Worm (Caenorhabditis elegans) whole organism, mixed stage, embryonic: ENCODE measurements around the gene srsx-6.

ENCODE experiments used
- M03D4.4 ChIP-seq: sonication (generic microtip); optimal IDR thresholded peaks from 2 replicates; lab custom pipeline; 2017; ENCODE audit warnings: mild to moderate bottlenecking, missing genetic modification characterization, missing compliant biosample characterization
- bed-3 ChIP-seq: fragments of 200-800 bp; sonication (Bioruptor generic); optimal IDR thresholded peaks from 3 replicates; lab custom pipeline; 2018; ENCODE audit warnings: mild to moderate bottlenecking, missing genetic modification characterization, moderate library complexity, missing compliant biosample characterization
- blmp-1 ChIP-seq: fragments of 150-350 bp; optimal IDR thresholded peaks from 2 replicates; lab custom pipeline; 2014; ENCODE audit warnings: missing biosample characterization, missing genetic modification characterization
- ceh-43 ChIP-seq: fragments of 200-800 bp; sonication (Bioruptor generic); optimal IDR thresholded peaks from 2 replicates; lab custom pipeline; 2018; ENCODE audit warnings: mild to moderate bottlenecking, missing genetic modification characterization, moderate library complexity, missing compliant biosample characterization
- ceh-83 ChIP-seq: fragments of 200-800 bp; sonication (Bioruptor generic); optimal IDR thresholded peaks from 2 replicates; lab custom pipeline; 2018; ENCODE audit warnings: mild to moderate bottlenecking, missing genetic modification characterization, missing compliant biosample characterization
- ces-1 ChIP-seq: fragments of 150-350 bp; optimal IDR thresholded peaks from 2 replicates; lab custom pipeline; 2014; ENCODE audit warnings: missing biosample characterization, missing genetic modification reagents, missing genetic modification characterization
- cnd-1 ChIP-seq: fragments of 200-800 bp; sonication (Bioruptor generic); optimal IDR thresholded peaks from 2 replicates; lab custom pipeline; 2018; ENCODE audit warnings: mild to moderate bottlenecking, missing genetic modification characterization, missing compliant biosample characterization
- drap-1 ChIP-seq: fragments of 200-800 bp; sonication (Bioruptor generic); optimal IDR thresholded peaks from 3 replicates; lab custom pipeline; 2018; ENCODE audit warnings: mild to moderate bottlenecking, missing genetic modification characterization, missing compliant biosample characterization
- elt-1 ChIP-seq: sonication (generic microtip); optimal IDR thresholded peaks from 2 replicates; lab custom pipeline; 2017; ENCODE audit warnings: missing genetic modification characterization, mild to moderate bottlenecking, missing compliant biosample characterization, antibody characterized with exemption, moderate library complexity, borderline replicate concordance; ENCODE audit not compliant: insufficient read depth
- elt-3 ChIP-seq: fragments of 150-350 bp; optimal IDR thresholded peaks from 2 replicates; lab custom pipeline; 2014; ENCODE audit warnings: missing biosample characterization, missing genetic modification characterization
- ham-2 ChIP-seq: fragments of 200-800 bp; sonication (Bioruptor generic); optimal IDR thresholded peaks from 2 replicates; lab custom pipeline; 2018; ENCODE audit warnings: mild to moderate bottlenecking, missing genetic modification characterization, missing compliant biosample characterization
- lin-13 ChIP-seq: fragments of 150-350 bp; optimal IDR thresholded peaks from 2 replicates; lab custom pipeline; 2014; ENCODE audit warnings: missing biosample characterization, missing genetic modification characterization
- lin-32 ChIP-seq: fragments of 200-800 bp; sonication (Bioruptor generic); optimal IDR thresholded peaks from 2 replicates; lab custom pipeline; 2018; ENCODE audit warnings: mild to moderate bottlenecking, missing genetic modification characterization, missing compliant biosample characterization
- lsy-2 ChIP-seq: fragments of 150-350 bp; optimal IDR thresholded peaks from 2 replicates; lab custom pipeline; 2014; ENCODE audit warnings: missing biosample characterization, missing genetic modification characterization
- mab-5 ChIP-seq: fragments of 150-350 bp; optimal IDR thresholded peaks from 2 replicates; lab custom pipeline; 2014; ENCODE audit warnings: missing biosample characterization, missing genetic modification characterization
- mls-2 ChIP-seq: sonication (generic microtip); optimal IDR thresholded peaks from 2 replicates; lab custom pipeline; 2016; ENCODE audit warnings: mild to moderate bottlenecking, missing genetic modification characterization, moderate library complexity, missing compliant biosample characterization
- nhr-12 ChIP-seq: fragments of 150-350 bp; optimal IDR thresholded peaks from 2 replicates; lab custom pipeline; 2014; ENCODE audit warnings: missing biosample characterization, missing genetic modification characterization
- nhr-237 ChIP-seq: fragments of 150-350 bp; optimal IDR thresholded peaks from 2 replicates; lab custom pipeline; 2014; ENCODE audit warnings: missing biosample characterization, missing genetic modification characterization
- nhr-28 ChIP-seq: fragments of 150-350 bp; optimal IDR thresholded peaks from 2 replicates; lab custom pipeline; 2014; ENCODE audit warnings: missing biosample characterization, missing genetic modification characterization
- nhr-76 ChIP-seq: sonication (generic microtip); optimal IDR thresholded peaks from 2 replicates; lab custom pipeline; 2017; ENCODE audit warnings: missing biosample characterization, missing genetic modification characterization
- sem-2 ChIP-seq: fragments of 200-800 bp; sonication (Bioruptor generic); optimal IDR thresholded peaks from 2 replicates; lab custom pipeline; 2018; ENCODE audit warnings: mild to moderate bottlenecking, missing genetic modification characterization, missing compliant biosample characterization
- snpc-4 ChIP-seq: fragments of 150-350 bp; optimal IDR thresholded peaks from 2 replicates; lab custom pipeline; 2014; ENCODE audit warnings: missing biosample characterization, missing genetic modification characterization
- sptf-1 ChIP-seq: sonication (generic microtip); optimal IDR thresholded peaks from 2 replicates; lab custom pipeline; 2017; ENCODE audit warnings: mild to moderate bottlenecking, missing genetic modification characterization, moderate library complexity, missing compliant biosample characterization
- tbx-8 ChIP-seq: fragments of 200-800 bp; sonication (Bioruptor generic); optimal IDR thresholded peaks from 2 replicates; lab custom pipeline; 2018; ENCODE audit warnings: mild to moderate bottlenecking, missing genetic modification characterization, moderate library complexity, missing compliant biosample characterization
- unc-120 ChIP-seq: sonication (generic microtip); optimal IDR thresholded peaks from 2 replicates; lab custom pipeline; 2017; ENCODE audit warnings: missing genetic modification characterization, missing compliant biosample characterization; ENCODE audit not compliant: poor library complexity, severe bottlenecking
- unc-39 ChIP-seq: fragments of 150-350 bp; optimal IDR thresholded peaks from 2 replicates; lab custom pipeline; 2014; ENCODE audit warnings: missing biosample characterization, missing genetic modification characterization
- unc-62 ChIP-seq: fragments of 150-350 bp; optimal IDR thresholded peaks from 2 replicates; lab custom pipeline; 2014; ENCODE audit warnings: missing biosample characterization, missing genetic modification reagents, missing genetic modification characterization
- zip-8 ChIP-seq: fragments of 150-350 bp; optimal IDR thresholded peaks from 2 replicates; lab custom pipeline; 2014; ENCODE audit warnings: missing biosample characterization, missing genetic modification characterization
- ztf-11 ChIP-seq: fragments of 150-350 bp; optimal IDR thresholded peaks from 2 replicates; lab custom pipeline; 2014; ENCODE audit warnings: missing biosample characterization, missing genetic modification characterization

The srsx-6 gene

DNA sequence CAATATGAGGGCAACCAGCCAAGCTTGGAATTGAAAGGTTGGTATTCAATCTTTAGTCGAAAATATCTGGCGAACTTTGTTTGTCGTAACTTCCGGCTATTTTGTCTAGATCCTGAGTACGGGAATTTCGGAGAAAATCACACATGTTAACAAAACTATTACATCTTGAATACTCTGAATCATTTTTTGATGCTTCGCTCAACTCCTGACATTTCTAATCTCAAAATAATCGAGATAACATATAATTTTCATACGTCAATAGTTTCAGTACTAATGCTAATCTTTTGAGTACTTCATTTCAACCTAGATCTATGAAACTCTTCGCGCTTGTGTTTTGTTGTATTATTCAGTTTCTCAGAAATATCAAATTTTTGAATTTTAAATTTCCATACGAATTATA is 25.7 kb upstream of the srsx-6 start:
- no peak for TF ChIP-seq snpc-4 (tag; lab: Kevin White, UChicago)
- no peak for TF ChIP-seq mab-5 (tag; lab: Kevin White, UChicago)
- no peak for TF ChIP-seq nhr-28
- TF ChIP-seq elt-1 (tag; lab: Kevin White, UChicago), result no peak
- no peak for TF ChIP-seq nhr-76 (tag; lab: Kevin White, UChicago)

DNA sequence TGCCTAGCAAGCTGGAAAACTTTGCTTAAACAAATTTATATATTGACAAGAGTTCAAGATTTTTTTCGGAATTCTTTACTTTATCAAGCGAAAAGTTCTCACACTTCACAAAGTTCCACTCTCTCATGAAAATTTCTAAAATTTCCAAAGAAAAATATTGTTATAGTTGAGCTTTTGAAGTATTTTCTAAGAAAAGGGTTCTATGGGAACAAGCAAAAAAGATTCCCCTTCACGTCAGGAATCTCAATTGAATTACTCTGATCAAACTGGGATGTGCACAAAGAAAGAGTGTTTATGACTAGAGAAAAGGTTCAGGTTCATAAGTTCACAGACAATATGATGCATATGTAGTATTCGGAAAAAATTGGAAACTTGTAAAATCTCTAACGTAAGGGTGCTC is 22.5 kb upstream of the srsx-6 start:
- TF ChIP-seq M03D4.4 (tag; lab: Kevin White, UChicago), result no peak
- no peak for TF ChIP-seq zip-8 (tag; lab: Kevin White, UChicago)
- TF ChIP-seq sem-2 (GFP tag; lab: Kevin White, UChicago), result no peak
- TF ChIP-seq elt-3, result no peak
- no peak for TF ChIP-seq tbx-8 (GFP tag; lab: Kevin White, UChicago)
- TF ChIP-seq snpc-4 (tag; lab: Kevin White, UChicago), result no peak
- no peak for TF ChIP-seq lin-13 (tag; lab: Kevin White, UChicago)
- TF ChIP-seq lsy-2, result no peak
- TF ChIP-seq bed-3 (GFP tag; lab: Kevin White, UChicago), result no peak
- no peak for TF ChIP-seq unc-120 (tag; lab: Kevin White, UChicago)
- TF ChIP-seq lin-32 (GFP tag; lab: Kevin White, UChicago), result no peak
- no peak for TF ChIP-seq ces-1 (GFP tag; lab: Kevin White, UChicago)
- no peak for TF ChIP-seq ceh-43
- no peak for TF ChIP-seq mls-2 (tag; lab: Kevin White, UChicago)
- no peak for TF ChIP-seq mab-5 (tag; lab: Kevin White, UChicago)

DNA sequence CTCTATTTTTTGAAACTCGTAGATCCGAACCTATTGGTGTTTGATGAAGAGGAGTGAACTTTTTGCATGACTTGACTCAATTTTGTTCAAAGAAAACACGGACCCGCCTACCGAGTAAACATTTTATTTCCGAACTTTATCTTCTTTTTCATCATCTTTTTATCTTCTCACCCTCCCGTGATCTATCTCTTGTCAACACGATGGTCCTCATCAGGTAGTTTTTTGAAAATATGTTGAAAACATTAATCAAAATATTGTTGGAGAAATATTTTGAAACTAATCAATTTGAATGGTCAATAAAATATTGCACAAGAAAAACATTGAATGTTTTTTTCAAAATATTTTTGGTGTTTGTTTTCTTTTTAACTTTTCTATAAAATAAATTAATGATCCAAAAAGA is 18.5 kb upstream of the srsx-6 start:
- no peak for TF ChIP-seq nhr-237 (tag; lab: Kevin White, UChicago)
- no peak for TF ChIP-seq lin-32 (GFP tag; lab: Kevin White, UChicago)
- TF ChIP-seq unc-39 (tag; lab: Kevin White, UChicago), result no peak
- TF ChIP-seq sptf-1 (tag; lab: Kevin White, UChicago), result no peak
- no peak for TF ChIP-seq mab-5 (tag; lab: Kevin White, UChicago)
- TF ChIP-seq tbx-8 (GFP tag; lab: Kevin White, UChicago), result no peak

DNA sequence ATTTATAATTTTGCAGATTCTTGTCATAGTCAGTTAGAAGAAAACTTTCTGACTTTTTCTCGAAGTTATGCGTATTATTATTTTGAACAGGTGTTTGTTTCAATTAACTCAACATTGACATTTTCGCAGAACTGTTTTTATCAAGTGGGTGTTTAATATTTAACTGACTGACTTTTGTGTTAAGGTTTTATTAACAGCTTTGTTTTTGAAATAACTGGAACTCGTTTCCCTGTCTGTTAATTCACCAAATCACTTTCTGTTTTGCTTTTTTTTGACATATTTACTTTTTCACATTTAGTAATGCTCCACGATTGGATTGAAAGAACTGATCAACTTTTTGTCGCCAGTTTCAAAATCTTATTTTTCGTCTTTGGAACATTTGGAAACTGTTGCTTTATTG is 1.4 kb upstream of the srsx-6 start, which contains the start of gene srsx-7:
Gene srsx-7, plus strand, starts transcription at position 301 of the 400 bp plus-strand sequence.
- TF ChIP-seq nhr-28 (no peak), cnd-1 (tag; lab: Kevin White, UChicago) (no peak), unc-39 (tag; lab: Kevin White, UChicago) (no peak), unc-62 (GFP tag; lab: Kevin White, UChicago) (no peak), lsy-2 (no peak), ces-1 (GFP tag; lab: Kevin White, UChicago) (no peak), ztf-11 (tag; lab: Kevin White, UChicago) (no peak), lin-32 (GFP tag; lab: Kevin White, UChicago) (no peak), lin-13 (tag; lab: Kevin White, UChicago) (no peak), M03D4.4 (tag; lab: Kevin White, UChicago) (no peak), nhr-12 (tag; lab: Kevin White, UChicago) (no peak)

DNA sequence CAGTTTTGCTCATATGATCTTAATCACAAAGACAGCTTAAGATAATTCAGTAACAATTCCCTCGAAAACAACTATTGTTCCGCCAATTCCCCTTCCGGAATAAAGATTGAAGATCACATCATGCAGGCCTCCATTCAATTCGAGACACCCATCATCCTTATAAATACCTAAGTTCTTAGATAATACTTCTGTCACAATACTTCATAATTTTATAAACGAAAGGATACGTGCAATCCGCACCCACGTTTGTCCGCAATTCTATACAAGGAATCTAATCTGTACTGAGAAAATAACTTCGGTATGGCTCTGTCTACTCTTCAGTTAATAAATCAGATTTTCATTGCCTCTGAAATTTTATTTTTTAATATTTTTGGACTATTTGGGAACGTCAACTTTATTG is 1.8 kb downstream of the srsx-6 start, which contains the start of gene srsx-5:
Gene srsx-5, plus strand, starts transcription at position 301 of the 400 bp plus-strand sequence.
- TF ChIP-seq nhr-76 (tag; lab: Kevin White, UChicago), result no peak
- no peak for TF ChIP-seq lin-13 (tag; lab: Kevin White, UChicago)
- no peak for TF ChIP-seq ceh-43
- no peak for TF ChIP-seq cnd-1 (tag; lab: Kevin White, UChicago)
- TF ChIP-seq ztf-11 (tag; lab: Kevin White, UChicago), result no peak
- TF ChIP-seq zip-8 (tag; lab: Kevin White, UChicago), result no peak
- no peak for TF ChIP-seq blmp-1 (tag; lab: Kevin White, UChicago)
- no peak for TF ChIP-seq unc-62 (GFP tag; lab: Kevin White, UChicago)
- TF ChIP-seq ham-2 (GFP tag; lab: Kevin White, UChicago), result no peak
- no peak for TF ChIP-seq lin-32 (GFP tag; lab: Kevin White, UChicago)
- no peak for TF ChIP-seq mls-2 (tag; lab: Kevin White, UChicago)
- no peak for TF ChIP-seq sem-2 (GFP tag; lab: Kevin White, UChicago)
- TF ChIP-seq mab-5 (tag; lab: Kevin White, UChicago), result no peak
- TF ChIP-seq drap-1 (GFP tag; lab: Kevin White, UChicago), result no peak
- TF ChIP-seq lsy-2, result no peak
- TF ChIP-seq ceh-83 (GFP tag; lab: Kevin White, UChicago), result no peak
